Fruit fly (Drosophila melanogaster): ENCODE results near the gene Flo2.

DNA sequence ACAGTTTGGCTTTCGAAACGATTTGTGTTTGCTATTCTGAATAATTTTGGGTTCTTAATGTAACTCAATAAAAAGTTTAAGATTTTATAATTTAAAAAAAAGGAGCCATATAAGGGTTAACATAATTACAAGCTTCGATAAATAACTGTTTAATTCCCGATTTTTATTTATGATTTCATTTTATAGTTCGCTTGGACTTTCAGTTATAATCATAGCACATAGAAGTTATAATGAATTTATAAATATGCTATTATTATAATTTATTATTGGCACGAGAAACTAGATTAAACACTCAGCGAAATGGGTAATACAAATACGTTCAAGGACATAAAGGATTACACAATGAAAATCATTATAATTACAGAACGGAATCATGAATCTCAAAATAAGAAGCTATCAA is 2.8 kb upstream of the Flo2 start, which contains the start of gene CG14410:
- TF ChIP-seq Myc (optimal IDR thresholded peaks at IDR 0.05) (no peak), insv (optimal IDR thresholded peaks at IDR 0.05) (no peak), psq (optimal IDR thresholded peaks at IDR 0.05) (no peak), h (optimal IDR thresholded peaks at IDR 0.05) (no peak), ttk (optimal IDR thresholded peaks at IDR 0.05) (no peak)

Measured in Kc167 (cell line).